Fruit fly (Drosophila melanogaster) whole organism, wandering third instar larva: ENCODE data around the gene Gr63a.

Experiments used
- Abd-B ChIP-seq: fragments of >200 bp; optimal IDR thresholded peaks from 2 replicates; lab custom pipeline; 2017; ENCODE audit warnings: missing biosample characterization, missing genetic modification characterization
- CG32264 ChIP-seq: fragments of 200-800 bp; sonication (Bioruptor generic); optimal IDR thresholded peaks from 2 replicates; lab custom pipeline; 2016; ENCODE audit warnings: missing biosample characterization, missing genetic modification characterization
- CG9705 ChIP-seq: fragments of 200-800 bp; sonication (Bioruptor generic); optimal IDR thresholded peaks from 2 replicates; lab custom pipeline; 2018; ENCODE audit warnings: missing biosample characterization, mild to moderate bottlenecking, missing genetic modification characterization
- CrebA ChIP-seq: fragments of 200-800 bp; sonication (Bioruptor generic); optimal IDR thresholded peaks from 2 replicates; lab custom pipeline; 2016; ENCODE audit warnings: missing biosample characterization, mild to moderate bottlenecking, missing genetic modification characterization, borderline replicate concordance
- Dfd ChIP-seq: fragments of >200 bp; optimal IDR thresholded peaks from 2 replicates; lab custom pipeline; 2017; ENCODE audit warnings: missing biosample characterization, missing genetic modification characterization
- Dif ChIP-seq: fragments of 200-275, 200-300 bp; sonication (Bioruptor generic); optimal IDR thresholded peaks from 2 replicates; lab custom pipeline; 2018; ENCODE audit warnings: missing biosample characterization, missing genetic modification characterization; ENCODE audit not compliant: partially characterized antibody
- GATAd ChIP-seq: sonication (Bioruptor generic); optimal IDR thresholded peaks from 2 replicates; lab custom pipeline; 2016; ENCODE audit warnings: missing biosample characterization, missing genetic modification characterization
- HLH106 ChIP-seq: fragments of 200-800 bp; optimal IDR thresholded peaks from 3 replicates; lab custom pipeline; 2019; ENCODE audit warnings: missing biosample characterization, mild to moderate bottlenecking, missing genetic modification characterization, moderate library complexity
- Hnf4 ChIP-seq: fragments of 200-800 bp; sonication (Bioruptor generic); optimal IDR thresholded peaks from 2 replicates; lab custom pipeline; 2016; ENCODE audit warnings: missing biosample characterization, mild to moderate bottlenecking, missing genetic modification characterization
- Hr78 ChIP-seq: fragments of >200 bp; optimal IDR thresholded peaks from 2 replicates; lab custom pipeline; 2017; ENCODE audit warnings: missing biosample characterization, missing genetic modification characterization
- Hr83 ChIP-seq: fragments of 200-300 bp; sonication (Bioruptor generic); optimal IDR thresholded peaks from 2 replicates; lab custom pipeline; 2016; ENCODE audit warnings: missing biosample characterization, mild to moderate bottlenecking, missing genetic modification characterization, moderate library complexity; ENCODE audit not compliant: poor library complexity, severe bottlenecking
- Mio ChIP-seq: sonication (Bioruptor generic); optimal IDR thresholded peaks from 2 replicates; lab custom pipeline; 2016; ENCODE audit warnings: missing biosample characterization, missing genetic modification characterization
- N ChIP-seq: fragments of >200 bp; optimal IDR thresholded peaks from 2 replicates; lab custom pipeline; 2018; ENCODE audit warnings: missing biosample characterization, missing external identifiers, missing genetic modification characterization
- OdsH ChIP-seq: fragments of 200-800 bp; sonication (Bioruptor generic); optimal IDR thresholded peaks from 2 replicates; lab custom pipeline; 2016; ENCODE audit warnings: missing biosample characterization, mild to moderate bottlenecking, missing genetic modification characterization
- Rel ChIP-seq, 2 experiments: fragments of 200-800 bp; sonication (Bioruptor generic) in 1 of 2; optimal IDR thresholded peaks; 2 replicates in 1 of 2; 3 replicates in 1 of 2; lab custom pipeline; 2016 to 2019; ENCODE audit warnings: mild to moderate bottlenecking in 2 of 2, missing biosample characterization in 2 of 2, missing genetic modification characterization in 2 of 2, moderate library complexity in 1 of 2
- Vsx2 ChIP-seq: fragments of 200-300, 225-300 bp; sonication (Bioruptor generic); optimal IDR thresholded peaks from 2 replicates; lab custom pipeline; 2018; ENCODE audit warnings: missing biosample characterization, missing genetic modification characterization; ENCODE audit not compliant: partially characterized antibody
- br ChIP-seq: fragments of 200-800 bp; sonication (Bioruptor generic); optimal IDR thresholded peaks from 2 replicates; lab custom pipeline; 2016; ENCODE audit warnings: missing biosample characterization, missing genetic modification characterization
- dl ChIP-seq, 2 experiments: fragments of 175-275, 200-275 bp in 1 of 2; fragments of 200-275 bp in 1 of 2; sonication (Bioruptor generic); optimal IDR thresholded peaks; lab custom pipeline; 2018; ENCODE audit warnings: mild to moderate bottlenecking in 2 of 2, missing biosample characterization in 2 of 2, missing genetic modification characterization in 2 of 2, moderate library complexity in 2 of 2; ENCODE audit not compliant: partially characterized antibody in 2 of 2, insufficient read depth in 1 of 2
- dmrt93B ChIP-seq: fragments of 200-800 bp; sonication (Bioruptor generic); optimal IDR thresholded peaks from 2 replicates; lab custom pipeline; 2018; ENCODE audit warnings: missing biosample characterization, mild to moderate bottlenecking, missing genetic modification characterization
- dsf ChIP-seq: sonication (Bioruptor generic); optimal IDR thresholded peaks from 2 replicates; lab custom pipeline; 2016; ENCODE audit warnings: missing biosample characterization, missing genetic modification characterization, borderline replicate concordance
- ey ChIP-seq: fragments of 200-800 bp; sonication (Bioruptor generic); optimal IDR thresholded peaks from 2 replicates; lab custom pipeline; 2016; ENCODE audit warnings: missing biosample characterization, missing genetic modification characterization
- foxo ChIP-seq, 2 experiments: fragments of 200-800 bp; sonication (Bioruptor generic); optimal IDR thresholded peaks; 2 replicates in 1 of 2; 3 replicates in 1 of 2; lab custom pipeline; 2016 to 2017; ENCODE audit warnings: missing biosample characterization in 2 of 2, missing genetic modification characterization in 2 of 2
- fru ChIP-seq: fragments of 200-800 bp; sonication (Bioruptor generic); optimal IDR thresholded peaks from 3 replicates; lab custom pipeline; 2016; ENCODE audit warnings: missing biosample characterization, mild to moderate bottlenecking, missing genetic modification characterization
- h ChIP-seq: fragments of 200-800 bp; sonication (Bioruptor generic); optimal IDR thresholded peaks from 3 replicates; lab custom pipeline; 2016; ENCODE audit warnings: missing biosample characterization, mild to moderate bottlenecking, missing genetic modification characterization
- pan ChIP-seq: fragments of >200 bp; optimal IDR thresholded peaks from 2 replicates; lab custom pipeline; 2017
- rgr ChIP-seq: fragments of 200-800 bp; sonication (Bioruptor generic); optimal IDR thresholded peaks from 3 replicates; lab custom pipeline; 2016; ENCODE audit warnings: missing biosample characterization, mild to moderate bottlenecking, missing genetic modification characterization
- sage ChIP-seq: fragments of 200-800 bp; sonication (Bioruptor generic); optimal IDR thresholded peaks from 2 replicates; lab custom pipeline; 2016; ENCODE audit warnings: missing biosample characterization, mild to moderate bottlenecking, missing genetic modification characterization
- sv ChIP-seq: fragments of 200-800 bp; sonication (Bioruptor generic); optimal IDR thresholded peaks from 3 replicates; lab custom pipeline; 2016; ENCODE audit warnings: missing biosample characterization, missing genetic modification characterization
- tai ChIP-seq: sonication (Bioruptor generic); optimal IDR thresholded peaks from 2 replicates; lab custom pipeline; 2016; ENCODE audit warnings: missing biosample characterization, missing genetic modification characterization
- usp ChIP-seq: fragments of >200 bp; optimal IDR thresholded peaks from 2 replicates; lab custom pipeline; 2017; ENCODE audit warnings: missing biosample characterization, missing genetic modification characterization
- woc ChIP-seq: sonication (Bioruptor generic); optimal IDR thresholded peaks from 2 replicates; lab custom pipeline; 2016; ENCODE audit warnings: missing biosample characterization, mild to moderate bottlenecking, missing genetic modification characterization

Gene Gr63a

dm6 chr3L:3909831-3910230 lies 13.4 kb upstream of the Gr63a start, which contains the start of gene mge:
mge (minus strand) TSS chr3L:3909931.
- no peak for TF ChIP-seq usp (GFP tag; lab: Kevin White, UChicago)
- TF ChIP-seq woc (GFP tag; lab: Kevin White, UChicago) = no peak
- TF ChIP-seq Abd-B (GFP tag; lab: Kevin White, UChicago) = no peak

- no peak for TF ChIP-seq h
- TF ChIP-seq GATAd (GFP tag; lab: Kevin White, UChicago) = no peak
- TF ChIP-seq foxo (GFP tag; optimal IDR thresholded peaks at IDR 0.05; lab: Kevin White, UChicago) = no peak
- TF ChIP-seq HLH106 (tag; lab: Kevin White, UChicago) = no peak
- no peak for TF ChIP-seq Dif
- peak; percentile 73 for TF ChIP-seq sage
- TF ChIP-seq ey (GFP tag; lab: Kevin White, UChicago) = no peak
- peak; percentile 7 for TF ChIP-seq Hr83
- no peak for TF ChIP-seq Mio (GFP tag; lab: Kevin White, UChicago)
Measured at dm6 chr3L:3908838-3909810, 12.7 kb upstream of the Gr63a start.

- TF ChIP-seq Rel (GFP tag; optimal IDR thresholded peaks at IDR 0.05; lab: Kevin White, UChicago) (no peak), Rel (tag; optimal IDR thresholded peaks at IDR 0.05; lab: Kevin White, UChicago) (peak; percentile 40), Abd-B (GFP tag; lab: Kevin White, UChicago) (no peak), ey (GFP tag; lab: Kevin White, UChicago) (no peak), h (no peak), CG32264 (GFP tag; lab: Kevin White, UChicago) (no peak), br (GFP tag; lab: Kevin White, UChicago) (no peak), Vsx2 (GFP tag; lab: Kevin White, UChicago) (no peak), Hnf4 (GFP tag; lab: Kevin White, UChicago) (peak; percentile 76)
Measured at dm6 chr3L:3905111-3905510, 8.7 kb upstream of the Gr63a start, which contains the start of gene ida. ida (plus strand) TSS chr3L:3905344.

dm6 chr3L:3903301-3903700 lies 6.9 kb upstream of the Gr63a start, which contains the start of gene Sc2:
Sc2 (plus strand) TSS chr3L:3903492.
- TF ChIP-seq N (GFP tag; lab: Kevin White, UChicago) (no peak), dl (GFP tag; optimal IDR thresholded peaks at IDR 0.05; lab: Kevin White, UChicago; ENCODE audit: insufficient read depth in 1 of 2, partially characterized antibody in 2 of 2) (peak in 1 of 2 experiments; percentile 19), Hr83 (peak; percentile 59), CrebA (no peak), Dif (peak; percentile 73), CG32264 (GFP tag; lab: Kevin White, UChicago) (no peak), dsf (GFP tag; lab: Kevin White, UChicago) (no peak), HLH106 (tag; lab: Kevin White, UChicago) (no peak), fru (GFP tag; lab: Kevin White, UChicago) (no peak), Hnf4 (GFP tag; lab: Kevin White, UChicago) (peak; percentile 28), CG9705 (GFP tag; lab: Kevin White, UChicago) (no peak), OdsH (GFP tag; lab: Kevin White, UChicago) (no peak), ey (GFP tag; lab: Kevin White, UChicago) (no peak), woc (GFP tag; lab: Kevin White, UChicago) (no peak), dmrt93B (GFP tag; lab: Kevin White, UChicago) (no peak), rgr (GFP tag; lab: Kevin White, UChicago) (peak; percentile 70), usp (GFP tag; lab: Kevin White, UChicago) (no peak), Rel (GFP tag; optimal IDR thresholded peaks at IDR 0.05; lab: Kevin White, UChicago) (no peak), Rel (tag; optimal IDR thresholded peaks at IDR 0.05; lab: Kevin White, UChicago) (peak; percentile 96), foxo (GFP tag; optimal IDR thresholded peaks at IDR 0.05; lab: Kevin White, UChicago) (no peak), sage (no peak), tai (no peak), sv (no peak), Mio (GFP tag; lab: Kevin White, UChicago) (no peak), Dfd (GFP tag; lab: Kevin White, UChicago) (no peak), pan (lab: Kevin White, UChicago) (no peak), Hr78 (GFP tag; lab: Kevin White, UChicago) (no peak), Abd-B (GFP tag; lab: Kevin White, UChicago) (no peak), br (GFP tag; lab: Kevin White, UChicago) (no peak)
